Worm (Caenorhabditis elegans): ENCODE data around the gene C16D9.1.

Gene C16D9.1

DNA sequence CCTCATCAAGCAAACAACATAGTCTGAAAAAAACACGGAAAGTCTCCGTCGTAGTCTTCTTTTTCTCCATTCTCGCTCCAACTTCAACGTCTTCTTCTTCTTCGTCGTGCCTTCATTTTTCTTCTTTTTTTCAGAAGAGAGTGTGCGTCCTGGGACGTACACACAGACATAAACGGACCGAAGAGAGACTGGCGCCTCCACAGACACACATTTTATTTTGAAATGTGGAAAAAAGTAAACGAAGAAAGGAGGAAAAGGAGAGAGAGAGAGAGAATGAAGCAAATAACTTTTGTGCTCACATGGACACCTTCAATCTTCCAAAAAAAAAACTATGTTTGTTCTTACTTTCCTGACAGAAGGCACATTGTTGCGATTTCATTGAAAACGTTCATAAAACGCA, 44.0 kb upstream of the C16D9.1 start:
- no peak for TF ChIP-seq gmeb-1 (tag; optimal IDR thresholded peaks at IDR 0.05)
- TF ChIP-seq C34F6.9 (tag; optimal IDR thresholded peaks at IDR 0.05): peak; percentile 20
- no peak for TF ChIP-seq lin-13 (GFP tag; optimal IDR thresholded peaks at IDR 0.05)
- no peak for TF ChIP-seq alr-1 (tag; optimal IDR thresholded peaks at IDR 0.05)
- no peak for TF ChIP-seq nhr-129 (tag; optimal IDR thresholded peaks at IDR 0.05)
- TF ChIP-seq unc-55 (GFP tag; optimal IDR thresholded peaks at IDR 0.05): peak; percentile 68
- no peak for TF ChIP-seq nhr-12 (tag; optimal IDR thresholded peaks at IDR 0.05)
- no peak for TF ChIP-seq dmd-4 (tag; optimal IDR thresholded peaks at IDR 0.05)
- TF ChIP-seq ama-1 (optimal IDR thresholded peaks at IDR 0.05): peak; percentile 5
- TF ChIP-seq nhr-25 (tag; optimal IDR thresholded peaks at IDR 0.05): no peak

DNA sequence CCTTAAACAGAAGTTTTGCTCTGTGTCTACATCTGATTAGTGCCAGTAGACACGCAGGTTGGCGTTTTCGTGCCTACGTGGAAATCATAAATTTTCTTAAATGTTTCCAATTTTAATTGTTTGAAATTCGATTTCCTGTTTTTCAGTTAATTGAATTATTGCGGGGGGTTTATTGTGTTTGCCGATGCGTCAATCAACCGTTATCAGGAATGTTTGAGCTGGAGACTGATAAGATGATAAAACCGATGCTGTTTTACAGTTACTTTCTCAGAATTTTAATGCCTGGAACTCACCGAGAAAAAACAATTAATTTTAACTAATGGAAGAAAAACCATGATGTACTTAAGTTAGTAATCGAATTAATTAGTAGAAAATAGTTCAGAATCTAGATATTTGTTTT, 42.0 kb upstream of the C16D9.1 start:
- no peak for TF ChIP-seq egl-27 (tag; optimal IDR thresholded peaks at IDR 0.05)
- TF ChIP-seq nhr-129 (tag; optimal IDR thresholded peaks at IDR 0.05): no peak
- TF ChIP-seq sma-9 (GFP tag; optimal IDR thresholded peaks at IDR 0.05): peak; percentile 23
- TF ChIP-seq sma-9 (tag; optimal IDR thresholded peaks at IDR 0.05): no peak
- TF ChIP-seq lin-11 (tag; optimal IDR thresholded peaks at IDR 0.05): no peak
- TF ChIP-seq elt-3 (tag; optimal IDR thresholded peaks at IDR 0.05): no peak
- no peak for TF ChIP-seq nhr-11 (tag; optimal IDR thresholded peaks at IDR 0.05)
- TF ChIP-seq nhr-10 (tag; optimal IDR thresholded peaks at IDR 0.05): no peak
- TF ChIP-seq ama-1 (optimal IDR thresholded peaks at IDR 0.05): no peak
- TF ChIP-seq fos-1 (tag; optimal IDR thresholded peaks at IDR 0.05): peak; percentile 71
- no peak for TF ChIP-seq snpc-4 (tag; optimal IDR thresholded peaks at IDR 0.05)
- TF ChIP-seq ceh-16 (tag; optimal IDR thresholded peaks at IDR 0.05): no peak
- TF ChIP-seq F13H6.1 (tag; optimal IDR thresholded peaks at IDR 0.05): peak; percentile 13
- no peak for TF ChIP-seq lin-39 (tag; optimal IDR thresholded peaks at IDR 0.05)
- no peak for TF ChIP-seq ceh-82 (tag; optimal IDR thresholded peaks at IDR 0.05)
- TF ChIP-seq C34F6.9 (tag; optimal IDR thresholded peaks at IDR 0.05): no peak
- no peak for TF ChIP-seq mab-5 (tag; optimal IDR thresholded peaks at IDR 0.05)
- peak; percentile 12 for TF ChIP-seq crh-2 (tag; optimal IDR thresholded peaks at IDR 0.05)
- no peak for TF ChIP-seq unc-39 (tag; optimal IDR thresholded peaks at IDR 0.05)
- no peak for TF ChIP-seq ZK546.5 (tag; optimal IDR thresholded peaks at IDR 0.05)
- no peak for TF ChIP-seq ztf-11 (tag; optimal IDR thresholded peaks at IDR 0.05)
- no peak for TF ChIP-seq mdl-1 (tag; optimal IDR thresholded peaks at IDR 0.05)
- TF ChIP-seq gmeb-1 (tag; optimal IDR thresholded peaks at IDR 0.05): peak; percentile 23
- TF ChIP-seq sma-3 (GFP tag; optimal IDR thresholded peaks at IDR 0.05): no peak

DNA sequence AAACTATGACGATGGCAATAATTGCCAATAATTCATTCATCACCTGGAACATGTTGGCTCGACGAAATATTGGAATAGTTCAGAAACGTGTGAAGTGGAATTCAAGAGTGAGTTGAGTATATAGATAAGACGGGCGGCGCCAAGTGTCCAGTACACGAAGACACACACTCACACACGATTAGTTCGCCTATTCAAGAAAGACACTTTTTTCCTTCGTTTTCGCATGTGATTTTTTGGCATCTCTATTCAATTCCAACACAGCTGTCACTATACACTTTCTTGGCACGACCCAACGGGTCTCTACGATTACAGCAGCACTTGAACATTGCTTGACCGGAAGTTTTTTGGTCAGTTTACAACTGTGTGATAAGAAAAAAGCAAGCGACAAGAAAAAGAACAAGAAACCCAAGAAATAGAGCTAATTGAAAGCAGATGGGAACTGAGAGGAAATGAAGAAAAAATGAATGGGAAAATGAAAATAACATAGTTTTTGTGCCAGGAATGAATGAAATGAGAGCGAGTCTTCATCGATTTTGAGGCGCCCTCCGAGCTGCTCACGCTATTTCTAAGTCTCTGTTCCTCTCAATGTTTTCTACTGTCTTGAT, 41.4 kb upstream of the C16D9.1 start, which contains the start of gene K07C11.8:
K07C11.8 (minus strand) TSS at position 224 of the 605 bp plus-strand sequence.
- TF ChIP-seq mbf-1 (tag; optimal IDR thresholded peaks at IDR 0.05): no peak
- TF ChIP-seq skn-1 (tag; optimal IDR thresholded peaks at IDR 0.05): no peak
- peak; percentile 11 for TF ChIP-seq fos-1 (tag; optimal IDR thresholded peaks at IDR 0.05)
- TF ChIP-seq unc-55 (GFP tag; optimal IDR thresholded peaks at IDR 0.05): peak; percentile 39
- no peak for TF ChIP-seq Y55F3AM.14 (GFP tag; optimal IDR thresholded peaks at IDR 0.05)

DNA sequence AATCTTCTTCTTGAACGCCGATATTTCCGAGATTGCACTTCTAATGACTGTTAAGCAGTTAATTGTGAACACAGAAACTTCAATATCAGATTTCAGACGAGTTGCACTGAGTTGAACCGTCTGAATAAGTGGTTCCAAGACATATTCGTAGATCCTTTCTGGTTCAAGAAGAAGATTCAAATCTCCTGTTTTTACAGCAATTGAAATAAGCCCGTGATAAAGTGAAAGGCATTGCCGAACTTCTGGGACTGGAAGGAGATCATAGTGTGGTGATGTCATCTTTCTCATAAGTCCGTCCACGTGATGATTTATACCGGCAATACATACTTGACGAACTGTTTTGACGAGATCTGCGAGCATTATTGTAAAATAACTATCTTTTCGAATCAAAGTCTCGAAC, 39.6 kb upstream of the C16D9.1 start:
- TF ChIP-seq gmeb-1 (tag; optimal IDR thresholded peaks at IDR 0.05): no peak
- no peak for TF ChIP-seq lsy-2 (tag; optimal IDR thresholded peaks at IDR 0.05)
- no peak for TF ChIP-seq sma-3 (GFP tag; optimal IDR thresholded peaks at IDR 0.05)
- no peak for TF ChIP-seq nhr-25 (tag; optimal IDR thresholded peaks at IDR 0.05)
- no peak for TF ChIP-seq nhr-21 (tag; optimal IDR thresholded peaks at IDR 0.05)
- TF ChIP-seq F13H6.1 (tag; optimal IDR thresholded peaks at IDR 0.05): no peak
- no peak for TF ChIP-seq elt-1 (tag; optimal IDR thresholded peaks at IDR 0.05)
- no peak for TF ChIP-seq zag-1 (tag; optimal IDR thresholded peaks at IDR 0.05)
- no peak for TF ChIP-seq nhr-23 (tag; optimal IDR thresholded peaks at IDR 0.05)
- TF ChIP-seq ztf-4 (tag; optimal IDR thresholded peaks at IDR 0.05): no peak
- TF ChIP-seq C34F6.9 (tag; optimal IDR thresholded peaks at IDR 0.05): no peak
- no peak for TF ChIP-seq unc-55 (GFP tag; optimal IDR thresholded peaks at IDR 0.05)
- no peak for TF ChIP-seq ZK546.5 (tag; optimal IDR thresholded peaks at IDR 0.05)
- TF ChIP-seq egl-27 (tag; optimal IDR thresholded peaks at IDR 0.05): no peak
- no peak for TF ChIP-seq ztf-1 (GFP tag; conservative IDR thresholded peaks at IDR 0.05)
- TF ChIP-seq nhr-237 (tag; optimal IDR thresholded peaks at IDR 0.05): no peak

Data from whole organism, L2 larva.